Fruit fly (Drosophila melanogaster) whole organism: ENCODE measurements around the gene Cyp4e3.

Source experiments
- CG8478 ChIP-seq: fragments of >200 bp; optimal IDR thresholded peaks from 2 replicates; lab custom pipeline; 2018; ENCODE audit warnings: inconsistent platforms
- Dll ChIP-seq: fragments of >200 bp; optimal IDR thresholded peaks from 2 replicates; lab custom pipeline; 2017
- EcR ChIP-seq, 2 experiments: fragments of >200 bp; optimal IDR thresholded peaks; 2 replicates each; lab custom pipeline; 2017; ENCODE audit warnings: missing biosample characterization in 2 of 2, missing genetic modification characterization in 2 of 2, missing genetic modification reagents in 2 of 2
- pan ChIP-seq: fragments of >200 bp; optimal IDR thresholded peaks from 2 replicates; lab custom pipeline; 2017
- psq ChIP-seq: fragments of >200 bp; optimal IDR thresholded peaks from 2 replicates; lab custom pipeline; 2017
- usp ChIP-seq: fragments of >200 bp; optimal IDR thresholded peaks from 2 replicates; lab custom pipeline; 2017; ENCODE audit warnings: missing biosample characterization, missing genetic modification characterization, mixed read lengths

Cyp4e3 gene

DNA sequence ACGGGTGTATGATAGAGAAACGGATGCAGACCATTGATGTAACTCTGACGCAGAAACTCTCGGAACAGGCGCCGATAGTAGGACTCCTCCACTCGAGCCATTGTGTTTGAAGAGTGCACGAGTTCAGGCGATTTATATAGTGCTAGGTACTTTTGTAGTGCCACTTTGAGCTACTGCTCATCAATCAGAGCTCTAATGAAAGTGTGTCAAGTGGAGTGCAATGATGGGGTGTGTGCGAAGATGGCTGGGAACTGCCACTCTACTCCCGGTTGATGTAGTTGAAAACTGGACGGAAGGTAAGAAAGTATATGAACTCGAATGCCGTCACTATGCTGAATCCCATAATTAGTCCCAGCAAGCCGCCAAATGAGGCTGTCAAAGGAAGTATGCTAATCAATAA lies 21.0 kb upstream of the Cyp4e3 start, which contains the start of gene ppk18:
Gene ppk18, minus strand, starts transcription at position 101 of the 400 bp plus-strand sequence.
- TF ChIP-seq usp (GFP tag; lab: Kevin White, UChicago) = no peak
- TF ChIP-seq EcR (GFP tag; optimal IDR thresholded peaks at IDR 0.05; lab: Kevin White, UChicago) = no peak
- TF ChIP-seq Dll (lab: Kevin White, UChicago) = no peak
- no peak for TF ChIP-seq psq
- TF ChIP-seq CG8478 (lab: Kevin White, UChicago) = no peak
- no peak for TF ChIP-seq pan (lab: Kevin White, UChicago)

DNA sequence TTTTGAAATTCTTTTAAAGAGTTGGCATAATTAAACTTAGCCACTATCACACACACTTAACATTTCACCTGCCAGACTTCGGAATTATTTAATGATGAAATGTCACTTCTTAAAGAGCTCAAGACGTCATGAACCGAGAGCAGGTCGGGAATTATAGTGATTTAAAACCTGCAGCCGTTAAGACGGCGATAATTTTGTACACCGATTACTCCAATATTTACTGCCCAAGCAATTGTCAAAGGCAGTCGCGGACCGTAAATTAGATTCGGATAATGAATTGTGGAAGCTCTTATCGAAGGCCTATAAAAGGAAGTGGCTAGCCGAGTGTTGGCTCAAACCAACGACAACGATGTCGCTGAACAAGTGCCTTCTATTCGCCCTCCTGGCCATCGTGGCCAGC lies 18.9 kb upstream of the Cyp4e3 start, which contains the start of gene CG17633:
Gene CG17633, plus strand, starts transcription at position 326 of the 400 bp plus-strand sequence.
- no peak for TF ChIP-seq EcR (GFP tag; optimal IDR thresholded peaks at IDR 0.05; lab: Kevin White, UChicago)
- TF ChIP-seq Dll (lab: Kevin White, UChicago) = no peak
- TF ChIP-seq psq = no peak
- TF ChIP-seq CG8478 (lab: Kevin White, UChicago) = no peak
- no peak for TF ChIP-seq usp (GFP tag; lab: Kevin White, UChicago)
- no peak for TF ChIP-seq pan (lab: Kevin White, UChicago)

DNA sequence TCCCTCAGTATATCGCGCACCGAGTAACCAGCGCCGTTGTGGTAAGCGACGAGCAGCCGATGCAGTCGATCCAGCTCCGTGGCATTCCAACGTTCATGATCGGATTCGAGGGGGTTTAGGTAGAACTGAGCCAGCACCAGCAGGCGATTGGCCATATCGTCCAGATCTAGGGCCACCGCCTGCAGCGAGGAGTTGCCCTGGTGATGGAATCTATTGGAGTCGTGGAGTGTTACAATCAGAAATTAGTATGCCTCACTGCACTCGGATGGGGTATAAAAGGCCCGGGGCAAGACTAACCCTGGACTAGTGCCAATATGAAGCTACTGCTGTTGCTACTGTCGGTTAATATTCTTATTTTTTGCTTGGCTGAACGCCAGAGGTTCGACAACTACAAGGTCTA lies 16.9 kb upstream of the Cyp4e3 start, which contains the start of gene CG4017:
Gene CG4017, plus strand, starts transcription at position 301 of the 400 bp plus-strand sequence.
- no peak for TF ChIP-seq psq
- no peak for TF ChIP-seq usp (GFP tag; lab: Kevin White, UChicago)
- TF ChIP-seq EcR (GFP tag; optimal IDR thresholded peaks at IDR 0.05; lab: Kevin White, UChicago) = no peak
- no peak for TF ChIP-seq pan (lab: Kevin White, UChicago)
- no peak for TF ChIP-seq CG8478 (lab: Kevin White, UChicago)
- TF ChIP-seq Dll (lab: Kevin White, UChicago) = no peak

DNA sequence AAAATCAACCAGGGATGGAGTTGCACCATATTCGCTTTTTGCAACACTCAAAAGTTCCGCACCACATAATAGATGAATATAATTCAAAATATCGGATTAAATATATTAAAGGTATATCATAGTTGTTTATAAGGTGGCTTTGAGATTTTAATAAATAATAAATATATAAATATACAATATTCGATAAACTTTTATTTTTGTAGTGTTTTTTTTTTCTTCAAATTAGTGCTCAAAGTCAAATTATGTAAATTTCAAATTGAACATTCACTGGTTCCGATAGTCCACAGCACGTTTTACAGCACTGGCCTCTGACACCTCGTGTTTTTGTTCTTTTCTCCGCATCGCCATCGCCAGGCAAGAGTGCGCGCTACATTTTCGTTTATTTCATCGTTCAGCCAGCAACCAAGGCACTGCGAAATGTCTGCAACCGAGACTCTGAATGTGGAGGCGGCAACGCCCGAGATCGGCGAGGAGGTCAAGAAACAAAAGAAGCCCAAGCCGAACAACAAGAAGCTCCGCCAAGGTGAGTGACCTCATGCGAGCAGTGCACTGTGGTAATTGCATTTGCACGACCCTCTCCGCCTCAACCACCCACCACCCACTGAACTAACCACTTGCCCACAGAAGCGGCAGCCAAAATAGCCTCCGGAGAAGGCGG lies 13.5 kb upstream of the Cyp4e3 start, which contains the start of the genes Taf11 and und:
Gene Taf11, minus strand, starts transcription at position 51 of the 658 bp plus-strand sequence.
Gene und, plus strand, starts transcription at position 158 of the 658 bp plus-strand sequence.
- peak in 1 of 2 experiments; percentile 95 for TF ChIP-seq EcR (GFP tag; optimal IDR thresholded peaks at IDR 0.05; lab: Kevin White, UChicago)
- no peak for TF ChIP-seq usp (GFP tag; lab: Kevin White, UChicago)
- TF ChIP-seq psq = no peak

DNA sequence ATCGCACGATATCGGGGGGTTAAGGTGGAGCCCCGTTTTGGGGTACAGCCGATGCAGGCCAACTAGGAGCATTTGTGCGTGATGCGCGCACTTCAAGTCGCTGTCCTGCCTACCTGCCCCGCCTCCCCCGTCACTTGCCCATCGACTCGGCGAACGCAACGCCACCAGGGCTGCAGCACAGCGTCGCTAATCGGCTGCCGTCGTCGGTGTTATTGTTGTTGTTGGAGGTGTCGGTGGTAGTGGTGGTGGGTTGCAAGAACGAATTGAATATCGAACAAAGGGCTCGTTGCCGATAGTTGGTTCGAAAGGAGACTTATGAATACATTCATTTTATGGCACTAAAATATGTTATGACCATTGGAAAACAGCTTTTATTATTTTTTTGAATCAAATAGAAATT lies 9.0 kb upstream of the Cyp4e3 start:
- TF ChIP-seq EcR (GFP tag; optimal IDR thresholded peaks at IDR 0.05; lab: Kevin White, UChicago) (no peak), Dll (lab: Kevin White, UChicago) (no peak), CG8478 (lab: Kevin White, UChicago) (no peak), usp (GFP tag; lab: Kevin White, UChicago) (no peak), psq (no peak), pan (lab: Kevin White, UChicago) (no peak)

DNA sequence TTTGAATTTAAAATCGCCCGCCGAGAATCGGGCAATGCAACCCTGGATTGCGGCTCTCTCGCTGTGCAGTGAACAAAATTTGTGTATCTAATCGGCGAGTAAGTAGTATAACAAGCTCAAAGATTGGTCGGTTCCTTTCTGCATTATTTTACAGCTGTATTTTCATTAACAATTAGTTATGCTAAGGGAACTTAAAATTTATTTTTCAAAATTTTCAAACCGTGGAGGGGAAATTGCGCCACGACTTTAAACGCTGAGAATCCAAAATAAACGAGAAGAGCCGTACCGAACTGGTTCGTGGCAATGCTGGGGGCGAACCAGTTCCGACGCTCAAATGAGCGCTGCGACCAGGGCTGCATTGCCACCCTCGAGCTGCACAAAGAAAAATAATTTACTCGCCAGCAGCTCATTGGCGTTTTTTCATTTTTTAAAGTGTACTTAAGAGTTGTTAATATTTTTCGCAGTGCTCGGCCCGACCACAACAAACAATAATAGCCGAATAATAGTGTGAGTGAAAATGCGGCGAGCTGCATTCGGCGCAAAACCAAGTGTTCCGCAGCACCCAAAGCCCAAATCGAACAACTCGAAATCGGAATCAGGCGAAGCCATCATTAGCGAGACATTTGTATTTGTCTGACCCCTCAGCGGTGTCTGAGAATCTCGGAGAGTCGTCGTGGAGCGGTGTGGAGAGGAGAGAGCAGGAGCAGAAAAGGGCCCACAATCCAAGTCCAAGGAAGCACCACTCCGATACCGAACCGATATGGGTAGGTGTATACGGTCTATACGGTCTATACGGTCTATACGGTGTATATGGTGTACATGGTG lies 8.3 kb upstream of the Cyp4e3 start, which contains the start of gene zf30C:
Gene zf30C, plus strand, starts transcription at position 353 of the 825 bp plus-strand sequence.
- TF ChIP-seq CG8478 (lab: Kevin White, UChicago) = no peak
- TF ChIP-seq pan (lab: Kevin White, UChicago) = no peak
- no peak for TF ChIP-seq psq
- TF ChIP-seq usp (GFP tag; lab: Kevin White, UChicago) = no peak
- no peak for TF ChIP-seq EcR (GFP tag; optimal IDR thresholded peaks at IDR 0.05; lab: Kevin White, UChicago)
- no peak for TF ChIP-seq Dll (lab: Kevin White, UChicago)

DNA sequence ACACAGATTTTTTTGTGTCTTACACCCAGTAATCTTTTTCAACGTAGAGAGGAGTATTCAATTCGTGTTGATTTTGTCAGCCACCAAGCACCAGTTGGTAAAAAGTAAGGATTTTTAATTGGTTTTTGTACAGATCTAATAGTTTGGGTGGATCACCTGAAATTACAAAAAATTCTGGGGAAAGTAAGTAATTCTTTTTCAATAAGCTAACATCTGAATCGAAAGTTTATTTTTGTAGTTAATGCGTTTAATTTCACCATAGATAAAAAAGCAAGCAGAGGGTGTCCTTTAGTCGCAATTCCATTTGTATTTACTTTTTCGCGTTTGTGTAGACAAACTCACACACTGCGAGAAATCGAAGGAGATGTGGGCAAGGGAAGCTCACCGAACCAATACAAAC lies 4.9 kb upstream of the Cyp4e3 start:
- TF ChIP-seq EcR (GFP tag; optimal IDR thresholded peaks at IDR 0.05; lab: Kevin White, UChicago) = no peak
- TF ChIP-seq pan (lab: Kevin White, UChicago) = no peak
- TF ChIP-seq Dll (lab: Kevin White, UChicago) = no peak
- no peak for TF ChIP-seq usp (GFP tag; lab: Kevin White, UChicago)
- no peak for TF ChIP-seq psq
- TF ChIP-seq CG8478 (lab: Kevin White, UChicago) = no peak

DNA sequence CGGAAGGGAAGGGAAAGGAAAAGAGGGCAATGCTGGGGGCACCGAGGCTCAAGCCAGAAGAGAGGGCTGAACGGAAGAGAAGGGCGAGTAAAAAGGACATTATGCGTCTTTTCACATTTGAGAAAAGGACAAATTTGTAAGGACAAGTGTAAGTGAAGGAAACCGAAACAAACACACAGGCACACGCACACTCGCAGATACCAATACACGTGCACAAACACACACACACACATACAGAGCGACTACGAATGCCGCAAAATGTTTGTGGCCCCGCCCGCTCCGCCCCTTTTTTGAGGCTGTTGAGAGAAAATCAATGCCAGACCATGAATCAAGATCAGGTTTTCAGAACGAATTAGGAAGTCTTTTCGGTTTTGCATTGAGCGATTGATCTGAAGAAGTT lies 3.5 kb upstream of the Cyp4e3 start:
- TF ChIP-seq Dll (lab: Kevin White, UChicago) (no peak), usp (GFP tag; lab: Kevin White, UChicago) (no peak), CG8478 (lab: Kevin White, UChicago) (no peak)

DNA sequence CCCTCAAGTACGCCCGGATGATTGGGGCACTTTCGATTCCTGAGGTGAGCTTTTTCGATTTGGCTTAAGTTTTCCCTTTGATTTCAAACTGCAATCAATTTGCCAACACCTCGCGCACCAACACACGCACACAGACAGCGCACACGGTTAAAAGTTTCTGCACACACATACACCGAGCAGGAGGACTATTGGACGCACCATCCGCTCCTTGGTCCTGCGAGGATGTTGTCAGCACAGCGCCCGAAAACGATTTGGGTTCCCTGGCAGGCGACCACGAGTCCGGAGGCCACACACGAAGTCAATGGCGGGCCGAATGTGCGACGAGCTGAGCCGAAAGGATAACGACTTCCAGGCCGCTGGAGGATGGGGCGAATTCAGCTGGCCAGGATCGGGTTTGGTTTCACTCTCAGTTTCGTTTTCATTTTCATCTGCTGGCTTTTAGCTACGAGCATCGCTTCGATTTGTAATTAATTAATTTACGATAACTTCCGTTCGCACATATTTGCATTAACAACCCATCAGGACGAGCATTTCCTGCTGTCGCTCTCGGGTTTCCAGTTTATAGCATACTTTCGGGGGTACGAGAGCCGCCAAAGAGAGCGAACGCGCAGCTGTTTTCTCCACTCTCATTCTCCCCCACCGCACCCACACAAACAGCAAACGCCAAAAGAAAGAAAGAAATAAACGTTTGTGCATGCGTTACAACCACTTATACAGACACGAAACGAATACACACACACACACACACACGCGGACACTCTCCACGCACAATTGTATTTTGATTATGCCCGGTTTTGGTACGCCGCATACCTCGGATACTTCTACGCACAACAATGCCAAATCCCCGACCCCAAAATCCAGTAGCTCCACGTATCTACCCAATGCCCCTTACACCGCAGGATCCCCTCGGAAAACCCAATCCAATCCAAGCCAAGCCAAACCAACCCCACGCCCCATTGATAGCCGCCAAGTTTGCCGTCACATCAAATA lies 3.3 kb downstream of the Cyp4e3 start, which contains the start of gene Nckx30C:
Gene Nckx30C, minus strand, starts transcription at position 260 of the 990 bp plus-strand sequence.
- TF ChIP-seq CG8478 (lab: Kevin White, UChicago) = no peak
- TF ChIP-seq EcR (GFP tag; optimal IDR thresholded peaks at IDR 0.05; lab: Kevin White, UChicago) = no peak
- TF ChIP-seq pan (lab: Kevin White, UChicago) = no peak
- TF ChIP-seq usp (GFP tag; lab: Kevin White, UChicago) = no peak
- no peak for TF ChIP-seq psq
- TF ChIP-seq Dll (lab: Kevin White, UChicago) = no peak

DNA sequence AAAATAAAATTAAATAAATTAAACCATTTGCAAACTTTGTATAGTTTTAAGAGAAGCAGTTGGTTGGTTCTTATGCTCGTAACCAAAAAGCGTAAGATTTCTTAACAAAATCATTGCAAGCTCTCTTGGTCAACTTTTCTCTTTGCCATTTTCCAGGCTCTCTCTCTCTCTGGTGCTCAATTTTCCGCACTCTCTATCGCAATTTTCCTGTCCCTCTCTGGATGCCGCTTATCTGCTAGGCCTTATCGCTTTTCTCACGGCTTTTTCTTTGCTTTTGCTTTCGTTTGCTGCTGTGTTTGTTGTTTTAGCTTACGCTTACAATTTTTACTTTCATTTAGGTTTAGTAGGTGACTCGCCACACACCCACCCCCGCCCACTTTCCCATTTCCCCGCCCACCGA lies 5.2 kb downstream of the Cyp4e3 start:
- no peak for TF ChIP-seq psq
- no peak for TF ChIP-seq pan (lab: Kevin White, UChicago)
- no peak for TF ChIP-seq Dll (lab: Kevin White, UChicago)
- no peak for TF ChIP-seq usp (GFP tag; lab: Kevin White, UChicago)
- TF ChIP-seq EcR (GFP tag; optimal IDR thresholded peaks at IDR 0.05; lab: Kevin White, UChicago) = no peak
